Worm (Caenorhabditis elegans): ENCODE data around the gene F26H11.4.

DNA sequence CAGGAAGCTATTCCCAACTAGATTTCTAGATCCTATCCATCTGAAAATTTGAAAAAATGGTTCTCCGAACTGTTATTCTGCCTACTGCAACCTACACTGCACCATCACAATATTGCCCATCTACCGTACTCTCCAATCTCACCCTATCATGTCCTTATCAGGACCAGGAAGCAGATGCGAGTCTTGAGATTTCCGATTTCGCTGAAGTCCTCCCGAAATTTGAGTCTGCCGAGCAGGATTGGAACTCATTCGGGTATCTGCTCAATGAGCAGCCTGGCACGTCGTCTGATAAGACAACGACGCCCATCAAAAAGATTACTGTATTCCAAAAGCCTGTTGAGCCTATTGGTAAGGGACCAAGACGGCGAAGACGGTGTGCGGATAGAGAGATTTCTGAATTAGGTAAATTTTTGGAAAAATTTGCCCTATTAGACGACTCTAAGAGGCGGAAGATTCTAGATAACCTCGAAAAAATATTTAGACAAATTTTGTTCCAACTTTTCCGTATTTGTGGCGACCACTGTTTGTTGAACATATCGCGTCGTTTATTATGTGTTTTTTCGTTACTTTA, 2.8 kb upstream of the F26H11.4 start:
- TF ChIP-seq unc-130 (GFP tag; optimal IDR thresholded peaks at IDR 0.05): no peak
- no peak for TF ChIP-seq aly-2 (tag; optimal IDR thresholded peaks at IDR 0.05)
- no peak for TF ChIP-seq snpc-4 (tag; optimal IDR thresholded peaks at IDR 0.05)
- TF ChIP-seq fkh-10 (GFP tag; optimal IDR thresholded peaks at IDR 0.05): no peak
- no peak for TF ChIP-seq ceh-32 (tag; optimal IDR thresholded peaks at IDR 0.05; ENCODE audit: poor library complexity)
- no peak for TF ChIP-seq unc-62 (GFP tag; optimal IDR thresholded peaks at IDR 0.05 in 1 of 2)
- TF ChIP-seq unc-62 (tag; optimal IDR thresholded peaks at IDR 0.05): no peak
- no peak for TF ChIP-seq nhr-42 (GFP tag; IDR thresholded peaks at IDR 0.05)
- no peak for TF ChIP-seq daf-16 (GFP tag; optimal IDR thresholded peaks at IDR 0.05)
- TF ChIP-seq daf-16 (tag; optimal IDR thresholded peaks at IDR 0.05): peak; percentile 12
- no peak; the same call in 1 of the 2 replicates for TF ChIP-seq hmg-1.1 (GFP tag; IDR thresholded peaks at IDR 0.05)
- no peak for TF ChIP-seq mdl-1 (tag; optimal IDR thresholded peaks at IDR 0.05)
- no peak for TF ChIP-seq ama-1 (optimal IDR thresholded peaks at IDR 0.05)
- TF ChIP-seq lin-15B (tag; optimal IDR thresholded peaks at IDR 0.05): no peak
